Worm (Caenorhabditis elegans) whole organism, mixed stage, embryonic: ENCODE measurements around the gene C18H7.12.

Experiments
- M03D4.4 ChIP-seq: sonication (generic microtip); optimal IDR thresholded peaks from 2 replicates; lab custom pipeline; 2017; ENCODE audit warnings: mild to moderate bottlenecking, missing genetic modification characterization, missing compliant biosample characterization
- bed-3 ChIP-seq: fragments of 200-800 bp; sonication (Bioruptor generic); optimal IDR thresholded peaks from 3 replicates; lab custom pipeline; 2018; ENCODE audit warnings: mild to moderate bottlenecking, missing genetic modification characterization, moderate library complexity, missing compliant biosample characterization
- blmp-1 ChIP-seq: fragments of 150-350 bp; optimal IDR thresholded peaks from 2 replicates; lab custom pipeline; 2014; ENCODE audit warnings: missing biosample characterization, missing genetic modification characterization
- ceh-39 ChIP-seq: fragments of 150-350 bp; optimal IDR thresholded peaks from 2 replicates; lab custom pipeline; 2014; ENCODE audit warnings: missing biosample characterization, missing genetic modification characterization
- ces-1 ChIP-seq: fragments of 150-350 bp; optimal IDR thresholded peaks from 2 replicates; lab custom pipeline; 2014; ENCODE audit warnings: missing biosample characterization, missing genetic modification reagents, missing genetic modification characterization
- cnd-1 ChIP-seq: fragments of 200-800 bp; sonication (Bioruptor generic); optimal IDR thresholded peaks from 2 replicates; lab custom pipeline; 2018; ENCODE audit warnings: mild to moderate bottlenecking, missing genetic modification characterization, missing compliant biosample characterization
- drap-1 ChIP-seq: fragments of 200-800 bp; sonication (Bioruptor generic); optimal IDR thresholded peaks from 3 replicates; lab custom pipeline; 2018; ENCODE audit warnings: mild to moderate bottlenecking, missing genetic modification characterization, missing compliant biosample characterization
- elt-1 ChIP-seq: sonication (generic microtip); optimal IDR thresholded peaks from 2 replicates; lab custom pipeline; 2017; ENCODE audit warnings: missing genetic modification characterization, mild to moderate bottlenecking, missing compliant biosample characterization, antibody characterized with exemption, moderate library complexity, borderline replicate concordance; ENCODE audit not compliant: insufficient read depth
- elt-3 ChIP-seq: fragments of 150-350 bp; optimal IDR thresholded peaks from 2 replicates; lab custom pipeline; 2014; ENCODE audit warnings: missing biosample characterization, missing genetic modification characterization
- ham-2 ChIP-seq: fragments of 200-800 bp; sonication (Bioruptor generic); optimal IDR thresholded peaks from 2 replicates; lab custom pipeline; 2018; ENCODE audit warnings: mild to moderate bottlenecking, missing genetic modification characterization, missing compliant biosample characterization
- hlh-1 ChIP-seq: fragments of 150-350 bp; optimal IDR thresholded peaks from 2 replicates; lab custom pipeline; 2014; ENCODE audit warnings: missing biosample characterization, missing genetic modification reagents, missing genetic modification characterization
- lin-13 ChIP-seq: fragments of 150-350 bp; optimal IDR thresholded peaks from 2 replicates; lab custom pipeline; 2014; ENCODE audit warnings: missing biosample characterization, missing genetic modification characterization
- lin-32 ChIP-seq: fragments of 200-800 bp; sonication (Bioruptor generic); optimal IDR thresholded peaks from 2 replicates; lab custom pipeline; 2018; ENCODE audit warnings: mild to moderate bottlenecking, missing genetic modification characterization, missing compliant biosample characterization
- lsy-2 ChIP-seq: fragments of 150-350 bp; optimal IDR thresholded peaks from 2 replicates; lab custom pipeline; 2014; ENCODE audit warnings: missing biosample characterization, missing genetic modification characterization
- mab-5 ChIP-seq: fragments of 150-350 bp; optimal IDR thresholded peaks from 2 replicates; lab custom pipeline; 2014; ENCODE audit warnings: missing biosample characterization, missing genetic modification characterization
- mep-1 ChIP-seq: fragments of 150-350 bp; optimal IDR thresholded peaks from 2 replicates; lab custom pipeline; 2017; ENCODE audit warnings: missing biosample characterization, missing genetic modification reagents, missing genetic modification characterization, inconsistent platforms
- mls-2 ChIP-seq: sonication (generic microtip); optimal IDR thresholded peaks from 2 replicates; lab custom pipeline; 2016; ENCODE audit warnings: mild to moderate bottlenecking, missing genetic modification characterization, moderate library complexity, missing compliant biosample characterization
- nhr-12 ChIP-seq: fragments of 150-350 bp; optimal IDR thresholded peaks from 2 replicates; lab custom pipeline; 2014; ENCODE audit warnings: missing biosample characterization, missing genetic modification characterization
- nhr-2 ChIP-seq: fragments of 150-350 bp; optimal IDR thresholded peaks from 2 replicates; lab custom pipeline; 2014; ENCODE audit warnings: missing biosample characterization, missing genetic modification characterization
- nhr-237 ChIP-seq: fragments of 150-350 bp; optimal IDR thresholded peaks from 2 replicates; lab custom pipeline; 2014; ENCODE audit warnings: missing biosample characterization, missing genetic modification characterization
- nhr-76 ChIP-seq: sonication (generic microtip); optimal IDR thresholded peaks from 2 replicates; lab custom pipeline; 2017; ENCODE audit warnings: missing biosample characterization, missing genetic modification characterization
- pha-4 ChIP-seq: fragments of 150-350 bp; optimal IDR thresholded peaks from 2 replicates; lab custom pipeline; 2018; ENCODE audit warnings: missing biosample characterization, missing genetic modification reagents, missing genetic modification characterization
- sem-2 ChIP-seq: fragments of 200-800 bp; sonication (Bioruptor generic); optimal IDR thresholded peaks from 2 replicates; lab custom pipeline; 2018; ENCODE audit warnings: mild to moderate bottlenecking, missing genetic modification characterization, missing compliant biosample characterization
- snpc-4 ChIP-seq: fragments of 150-350 bp; optimal IDR thresholded peaks from 2 replicates; lab custom pipeline; 2014; ENCODE audit warnings: missing biosample characterization, missing genetic modification characterization
- sptf-1 ChIP-seq: sonication (generic microtip); optimal IDR thresholded peaks from 2 replicates; lab custom pipeline; 2017; ENCODE audit warnings: mild to moderate bottlenecking, missing genetic modification characterization, moderate library complexity, missing compliant biosample characterization
- unc-120 ChIP-seq: sonication (generic microtip); optimal IDR thresholded peaks from 2 replicates; lab custom pipeline; 2017; ENCODE audit warnings: missing genetic modification characterization, missing compliant biosample characterization; ENCODE audit not compliant: poor library complexity, severe bottlenecking
- unc-39 ChIP-seq: fragments of 150-350 bp; optimal IDR thresholded peaks from 2 replicates; lab custom pipeline; 2014; ENCODE audit warnings: missing biosample characterization, missing genetic modification characterization
- unc-62 ChIP-seq: fragments of 150-350 bp; optimal IDR thresholded peaks from 2 replicates; lab custom pipeline; 2014; ENCODE audit warnings: missing biosample characterization, missing genetic modification reagents, missing genetic modification characterization
- zip-8 ChIP-seq: fragments of 150-350 bp; optimal IDR thresholded peaks from 2 replicates; lab custom pipeline; 2014; ENCODE audit warnings: missing biosample characterization, missing genetic modification characterization
- ztf-11 ChIP-seq: fragments of 150-350 bp; optimal IDR thresholded peaks from 2 replicates; lab custom pipeline; 2014; ENCODE audit warnings: missing biosample characterization, missing genetic modification characterization

The C18H7.12 gene

ce11 chrIV:601595-601994, 14.0 kb upstream of the C18H7.12 start, which contains the start of gene srt-59:
Gene srt-59 (minus strand): TSS chrIV:601695.
- no peak for TF ChIP-seq ceh-39
- no peak for TF ChIP-seq lin-13
- no peak for TF ChIP-seq M03D4.4 (tag; lab: Kevin White, UChicago)
- TF ChIP-seq sem-2 (GFP tag; lab: Kevin White, UChicago) = no peak
- TF ChIP-seq blmp-1 (tag; lab: Kevin White, UChicago) = no peak
- TF ChIP-seq unc-39 (tag; lab: Kevin White, UChicago) = no peak
- TF ChIP-seq nhr-2 (tag; lab: Kevin White, UChicago) = no peak
- TF ChIP-seq lin-32 (GFP tag; lab: Kevin White, UChicago) = no peak
- TF ChIP-seq nhr-12 (tag; lab: Kevin White, UChicago) = no peak
- TF ChIP-seq nhr-76 = no peak
- TF ChIP-seq mls-2 (tag; lab: Kevin White, UChicago) = no peak
- TF ChIP-seq unc-120 (tag; lab: Kevin White, UChicago) = no peak
- TF ChIP-seq unc-62 (GFP tag; lab: Kevin White, UChicago) = no peak
- no peak for TF ChIP-seq bed-3 (GFP tag; lab: Kevin White, UChicago)
- TF ChIP-seq cnd-1 = no peak
- no peak for TF ChIP-seq ces-1
- TF ChIP-seq, all 35 proteins: peak for 0

DNA sequence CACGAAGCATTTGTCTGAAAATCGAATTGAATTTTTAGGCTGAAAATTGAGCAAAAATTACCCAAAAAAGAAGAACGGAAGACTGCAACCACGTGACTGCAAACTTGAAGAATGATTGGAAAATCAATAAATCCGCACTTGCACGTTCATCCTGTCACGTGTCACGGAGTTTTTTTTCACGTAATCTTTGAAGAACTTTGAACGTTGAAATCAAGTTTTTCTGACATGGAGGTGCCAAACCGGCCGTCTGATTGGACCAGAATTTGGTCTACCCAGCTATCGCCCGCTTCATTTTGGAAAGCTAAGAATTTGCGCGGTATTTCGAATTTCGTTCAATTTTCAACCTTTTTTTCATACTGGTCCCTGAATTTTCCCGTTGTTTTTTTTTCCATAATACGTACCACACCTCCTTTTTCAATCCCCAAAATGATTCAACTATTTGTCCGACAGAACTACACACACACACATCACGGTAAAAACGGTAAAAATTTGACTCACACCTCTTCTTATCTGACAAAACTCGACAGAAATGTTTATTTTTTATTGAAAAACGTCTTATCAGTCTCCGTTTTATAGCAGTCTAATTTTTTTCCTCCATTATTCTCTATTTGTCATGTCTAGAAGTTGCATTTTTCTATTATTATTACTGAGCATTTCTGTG, 8.8 kb upstream of the C18H7.12 start, which contains the start of the genes C18H7.7 and C18H7.11:
TSS of gene C18H7.7 (minus strand) at position 101 of the 661 bp plus-strand sequence.
TSS of gene C18H7.11 (plus strand) at position 611 of the 661 bp plus-strand sequence.
- TF ChIP-seq zip-8 (tag; lab: Kevin White, UChicago) (no peak), sptf-1 (tag; lab: Kevin White, UChicago) (no peak), drap-1 (GFP tag; lab: Kevin White, UChicago) (no peak), mls-2 (tag; lab: Kevin White, UChicago) (no peak), blmp-1 (tag; lab: Kevin White, UChicago) (no peak), pha-4 (tag; lab: Kevin White, UChicago) (no peak), bed-3 (GFP tag; lab: Kevin White, UChicago) (no peak), elt-3 (tag; lab: Kevin White, UChicago) (no peak), lsy-2 (no peak), hlh-1 (no peak), elt-1 (tag; lab: Kevin White, UChicago) (no peak), mab-5 (tag; lab: Kevin White, UChicago) (no peak), mep-1 (tag; lab: Kevin White, UChicago) (no peak), unc-39 (tag; lab: Kevin White, UChicago) (no peak), unc-62 (GFP tag; lab: Kevin White, UChicago) (no peak)

DNA sequence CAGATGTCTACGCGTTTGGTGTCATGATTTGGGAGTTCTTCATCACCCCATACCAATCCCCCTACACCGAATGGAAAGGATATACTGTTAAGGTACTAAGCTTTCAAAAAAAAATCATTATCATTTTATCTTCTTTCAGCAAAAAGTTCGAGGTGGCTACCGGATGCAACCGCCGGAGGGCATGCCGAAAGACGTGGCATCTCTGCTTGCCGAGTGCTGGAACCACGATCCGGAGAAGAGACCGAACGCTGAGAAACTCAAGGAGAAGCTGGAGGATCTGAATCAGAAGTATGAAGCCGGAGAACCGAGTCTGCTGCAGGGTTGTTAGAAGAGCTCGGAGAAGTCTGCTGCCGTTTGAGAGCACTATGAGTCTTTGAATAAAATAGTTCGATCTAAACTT, 7.2 kb upstream of the C18H7.12 start:
- TF ChIP-seq drap-1 (GFP tag; lab: Kevin White, UChicago) (no peak), nhr-12 (tag; lab: Kevin White, UChicago) (no peak), sem-2 (GFP tag; lab: Kevin White, UChicago) (no peak), blmp-1 (tag; lab: Kevin White, UChicago) (no peak), zip-8 (tag; lab: Kevin White, UChicago) (no peak), M03D4.4 (tag; lab: Kevin White, UChicago) (no peak), lsy-2 (no peak), lin-32 (GFP tag; lab: Kevin White, UChicago) (no peak), mep-1 (tag; lab: Kevin White, UChicago) (no peak), ces-1 (no peak), snpc-4 (tag; lab: Kevin White, UChicago) (no peak), lin-13 (no peak), elt-3 (tag; lab: Kevin White, UChicago) (no peak), unc-62 (GFP tag; lab: Kevin White, UChicago) (no peak), unc-39 (tag; lab: Kevin White, UChicago) (no peak), ztf-11 (tag; lab: Kevin White, UChicago) (no peak)

DNA sequence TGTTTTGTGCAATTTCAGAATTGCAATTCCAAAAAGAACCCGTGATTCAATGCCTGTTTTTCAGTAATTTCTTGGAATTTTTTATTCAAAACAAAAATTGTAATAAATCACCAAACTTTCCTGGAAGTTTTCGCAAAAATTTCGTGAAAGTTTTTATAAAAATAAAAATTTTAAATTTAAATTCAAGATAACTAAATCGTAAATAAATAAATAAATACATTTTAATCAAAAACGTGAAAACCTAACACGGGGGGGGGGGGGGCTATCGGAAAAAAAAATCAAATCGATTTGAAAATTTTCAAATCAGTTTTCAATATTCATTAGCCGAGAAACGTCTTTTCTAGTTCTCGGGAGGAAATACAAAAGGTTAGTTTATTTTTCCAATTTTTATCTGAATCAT, 5.4 kb upstream of the C18H7.12 start, which contains the start of gene C18H7.4:
TSS of gene C18H7.4 (plus strand) at position 301 of the 400 bp plus-strand sequence.
- no peak for TF ChIP-seq snpc-4 (tag; lab: Kevin White, UChicago)
- no peak for TF ChIP-seq ceh-39
- TF ChIP-seq mep-1 (tag; lab: Kevin White, UChicago) = no peak
- no peak for TF ChIP-seq lsy-2
- no peak for TF ChIP-seq ztf-11 (tag; lab: Kevin White, UChicago)
- no peak for TF ChIP-seq sptf-1 (tag; lab: Kevin White, UChicago)
- TF ChIP-seq nhr-76 = no peak
- no peak for TF ChIP-seq ces-1
- no peak for TF ChIP-seq unc-39 (tag; lab: Kevin White, UChicago)
- TF ChIP-seq lin-13 = no peak
- TF ChIP-seq nhr-237 (tag; lab: Kevin White, UChicago) = no peak
- no peak for TF ChIP-seq bed-3 (GFP tag; lab: Kevin White, UChicago)
- TF ChIP-seq ham-2 = no peak
- no peak for TF ChIP-seq sem-2 (GFP tag; lab: Kevin White, UChicago)
- no peak for TF ChIP-seq drap-1 (GFP tag; lab: Kevin White, UChicago)
- TF ChIP-seq hlh-1 = no peak
